Fruit fly (Drosophila melanogaster) whole organism, embryonic: ENCODE data around the gene Sf3b3.

ENCODE experiments used
- Adf1 ChIP-seq: fragments of 200-800 bp; sonication (Bioruptor generic); IDR thresholded peaks from 2 replicates; pipeline ENCODE4 v1.3.6; 2022; ENCODE audit warnings: missing biosample characterization, missing genetic modification characterization
- Atf3 ChIP-seq: fragments of 200-800 bp; sonication (Bioruptor generic); optimal IDR thresholded peaks from 3 replicates; lab custom pipeline; 2016; ENCODE audit warnings: missing biosample characterization, missing genetic modification characterization
- Bdp1 ChIP-seq: fragments of 200-800 bp; sonication (Bioruptor generic); optimal IDR thresholded peaks from 3 replicates; lab custom pipeline; 2016; ENCODE audit warnings: missing biosample characterization, missing genetic modification characterization
- Bteb2 ChIP-seq: fragments of 200-800 bp; sonication (Bioruptor generic); optimal IDR thresholded peaks from 2 replicates; lab custom pipeline; 2016; ENCODE audit warnings: missing biosample characterization, missing genetic modification characterization
- CG11456 ChIP-seq: fragments of 200-800 bp; sonication (Bioruptor generic); IDR thresholded peaks from 3 replicates; pipeline ENCODE4 v1.3.6; 2022; ENCODE audit warnings: missing biosample characterization, missing genetic modification characterization
- CG15479 ChIP-seq: fragments of 200-800 bp; sonication (Bioruptor generic); optimal IDR thresholded peaks from 3 replicates; lab custom pipeline; 2019; ENCODE audit warnings: missing biosample characterization, mild to moderate bottlenecking, missing genetic modification characterization, moderate library complexity
- CG17568 ChIP-seq: fragments of 200-800 bp; sonication (Bioruptor generic); optimal IDR thresholded peaks from 2 replicates; lab custom pipeline; 2018; ENCODE audit warnings: missing biosample characterization, mild to moderate bottlenecking, missing genetic modification characterization, moderate library complexity
- CG17829 ChIP-seq: fragments of 200-800 bp; optimal IDR thresholded peaks from 2 replicates; lab custom pipeline; 2019; ENCODE audit warnings: missing biosample characterization, mild to moderate bottlenecking, missing genetic modification characterization, moderate library complexity
- CG17912 ChIP-seq: fragments of 200-800 bp; sonication (Bioruptor generic); optimal IDR thresholded peaks from 2 replicates; lab custom pipeline; 2018; ENCODE audit warnings: missing biosample characterization, mild to moderate bottlenecking, missing genetic modification characterization
- CG18011 ChIP-seq: fragments of 200-800 bp; sonication (Bioruptor generic); optimal IDR thresholded peaks from 2 replicates; lab custom pipeline; 2017; ENCODE audit warnings: missing biosample characterization, missing genetic modification characterization, mild to moderate bottlenecking, moderate library complexity, missing genotype
- CG2120 ChIP-seq: fragments of 200-800 bp; sonication (Bioruptor generic); optimal IDR thresholded peaks from 3 replicates; lab custom pipeline; 2016; ENCODE audit warnings: missing biosample characterization, missing genetic modification characterization
- CG2889 ChIP-seq: fragments of 200-800 bp; sonication (Bioruptor generic); IDR thresholded peaks from 3 replicates; pipeline ENCODE4 v1.3.6; 2022; ENCODE audit warnings: missing biosample characterization, missing genetic modification characterization
- CG34376 ChIP-seq: fragments of 200-800 bp; sonication (Bioruptor generic); optimal IDR thresholded peaks from 2 replicates; lab custom pipeline; 2018; ENCODE audit warnings: missing biosample characterization, mild to moderate bottlenecking, missing genetic modification characterization
- CG4820 ChIP-seq: fragments of 200-800 bp; sonication (Bioruptor generic); optimal IDR thresholded peaks from 3 replicates; lab custom pipeline; 2016; ENCODE audit warnings: missing biosample characterization, missing genetic modification characterization
- CG6654 ChIP-seq: fragments of 200-800 bp; sonication (Bioruptor generic); optimal IDR thresholded peaks from 2 replicates; lab custom pipeline; 2017; ENCODE audit warnings: missing biosample characterization, mild to moderate bottlenecking, missing genetic modification characterization
- CG6813 ChIP-seq: fragments of 200-800 bp; sonication (Bioruptor generic); optimal IDR thresholded peaks from 2 replicates; lab custom pipeline; 2017; ENCODE audit warnings: missing biosample characterization, missing genetic modification characterization, mild to moderate bottlenecking, moderate library complexity, missing genetic modification reagents
- CG8944 ChIP-seq: fragments of 200-800 bp; sonication (Bioruptor generic); optimal IDR thresholded peaks from 3 replicates; lab custom pipeline; 2016; ENCODE audit warnings: missing biosample characterization, missing genetic modification characterization
- CTCF ChIP-seq: fragments of 200-800 bp; sonication (Bioruptor generic); optimal IDR thresholded peaks from 2 replicates; lab custom pipeline; 2017; ENCODE audit warnings: missing biosample characterization, mild to moderate bottlenecking, missing genetic modification characterization, moderate library complexity
- Chrac-16 ChIP-seq: fragments of 200-800 bp; sonication (Bioruptor generic); optimal IDR thresholded peaks from 3 replicates; lab custom pipeline; 2016; ENCODE audit warnings: missing biosample characterization, missing genetic modification characterization
- Dad ChIP-seq: fragments of 200-800 bp; sonication (Bioruptor generic); optimal IDR thresholded peaks from 3 replicates; lab custom pipeline; 2016; ENCODE audit warnings: missing biosample characterization, missing genetic modification characterization
- Dip3 ChIP-seq: fragments of 200-800 bp; sonication (Bioruptor generic); optimal IDR thresholded peaks from 3 replicates; lab custom pipeline; 2016; ENCODE audit warnings: missing biosample characterization, missing genetic modification characterization
- Drgx ChIP-seq: fragments of 200-800 bp; sonication (Bioruptor generic); IDR thresholded peaks from 2 replicates; pipeline ENCODE4 v1.3.6; 2022; ENCODE audit warnings: missing biosample characterization, missing genetic modification characterization
- Fer2 ChIP-seq: fragments of 200-800 bp; sonication (Bioruptor generic); optimal IDR thresholded peaks from 2 replicates; lab custom pipeline; 2018; ENCODE audit warnings: missing biosample characterization, mild to moderate bottlenecking, missing genetic modification characterization, moderate library complexity
- H15 ChIP-seq: fragments of 200-800 bp; sonication (Bioruptor generic); IDR thresholded peaks from 3 replicates; pipeline ENCODE4 v1.3.6; 2022; ENCODE audit warnings: missing biosample characterization, missing genetic modification characterization
- HHEX ChIP-seq: fragments of 200-800 bp; sonication (Bioruptor generic); optimal IDR thresholded peaks from 3 replicates; lab custom pipeline; 2017; ENCODE audit warnings: missing biosample characterization, mild to moderate bottlenecking, missing genetic modification characterization, missing genetic modification reagents
- HmgZ ChIP-seq: fragments of 200-800 bp; sonication (Bioruptor generic); optimal IDR thresholded peaks from 2 replicates; lab custom pipeline; 2018; ENCODE audit warnings: missing biosample characterization, mild to moderate bottlenecking, missing genetic modification characterization
- Hmr ChIP-seq: fragments of 200-800 bp; sonication (Bioruptor generic); optimal IDR thresholded peaks from 3 replicates; lab custom pipeline; 2017; ENCODE audit warnings: mild to moderate bottlenecking, missing biosample characterization, missing genetic modification reagents, missing genetic modification characterization
- Lpt ChIP-seq: fragments of >200 bp; optimal IDR thresholded peaks from 2 replicates; lab custom pipeline; 2018; ENCODE audit warnings: missing biosample characterization, missing genetic modification characterization
- Max ChIP-seq: fragments of 200-800 bp; sonication (Bioruptor generic); optimal IDR thresholded peaks from 2 replicates; lab custom pipeline; 2016; ENCODE audit warnings: missing biosample characterization, mild to moderate bottlenecking, missing genetic modification characterization
- Meics ChIP-seq: fragments of 200-800 bp; sonication (Bioruptor generic); optimal IDR thresholded peaks from 2 replicates; lab custom pipeline; 2017; ENCODE audit warnings: missing biosample characterization, mild to moderate bottlenecking, missing genetic modification characterization
- Mes4 ChIP-seq: fragments of 200-800 bp; sonication (Bioruptor generic); optimal IDR thresholded peaks from 2 replicates; lab custom pipeline; 2016; ENCODE audit warnings: missing biosample characterization, missing genetic modification characterization
- Nf-YB ChIP-seq: fragments of 200-800 bp; sonication (Bioruptor generic); optimal IDR thresholded peaks from 3 replicates; lab custom pipeline; 2019; ENCODE audit warnings: missing biosample characterization, mild to moderate bottlenecking, missing genetic modification characterization, moderate library complexity
- Rx ChIP-seq: fragments of 200-800 bp; sonication (Bioruptor generic); IDR thresholded peaks from 2 replicates; pipeline ENCODE4 v1.3.6; 2022; ENCODE audit warnings: missing biosample characterization, missing genetic modification characterization
- Usf ChIP-seq: fragments of 200-800 bp; sonication (Bioruptor generic); optimal IDR thresholded peaks from 2 replicates; lab custom pipeline; 2017; ENCODE audit warnings: missing genotype, missing biosample characterization, missing genetic modification characterization
- ac ChIP-seq: fragments of 200-800 bp; sonication (Bioruptor generic); optimal IDR thresholded peaks from 3 replicates; lab custom pipeline; 2017; ENCODE audit warnings: missing biosample characterization, mild to moderate bottlenecking, missing genetic modification characterization
- ash1 ChIP-seq: fragments of 200-800 bp; sonication (Bioruptor generic); optimal IDR thresholded peaks from 2 replicates; lab custom pipeline; 2018; ENCODE audit warnings: missing biosample characterization, mild to moderate bottlenecking, missing genetic modification characterization
- cad ChIP-seq: fragments of >200 bp; optimal IDR thresholded peaks from 2 replicates; lab custom pipeline; 2017; ENCODE audit warnings: missing biosample characterization, missing genetic modification characterization
- crc ChIP-seq: fragments of 200-800 bp; sonication (Bioruptor generic); optimal IDR thresholded peaks from 2 replicates; lab custom pipeline; 2016; ENCODE audit warnings: missing biosample characterization, missing genetic modification characterization
- croc ChIP-seq: fragments of 200-800 bp; sonication (Bioruptor generic); conservative IDR thresholded peaks from 3 replicates; pipeline ENCODE4 v1.3.6; 2022; ENCODE audit warnings: missing biosample characterization, missing genetic modification characterization
- cwo ChIP-seq: fragments of 200-800 bp; sonication (Bioruptor generic); optimal IDR thresholded peaks from 3 replicates; lab custom pipeline; 2017; ENCODE audit warnings: missing biosample characterization, missing genetic modification characterization, mild to moderate bottlenecking, moderate library complexity, missing genetic modification reagents
- ham ChIP-seq: fragments of 200-800 bp; sonication (Bioruptor generic); IDR thresholded peaks from 2 replicates; pipeline ENCODE4 v1.3.6; 2022; ENCODE audit warnings: missing biosample characterization, missing genetic modification characterization
- kni ChIP-seq: fragments of 200-800 bp; sonication (Bioruptor generic); optimal IDR thresholded peaks from 3 replicates; lab custom pipeline; 2017; ENCODE audit warnings: mild to moderate bottlenecking, missing biosample characterization, missing genetic modification reagents, missing genetic modification characterization
- knrl ChIP-seq: fragments of 200-800 bp; sonication (Bioruptor generic); IDR thresholded peaks from 3 replicates; pipeline ENCODE4 v1.3.6; 2022; ENCODE audit warnings: missing biosample characterization, missing genetic modification characterization; ENCODE audit not compliant: partially characterized antibody
- pb ChIP-seq: fragments of 200-800 bp; sonication (Bioruptor generic); optimal IDR thresholded peaks from 3 replicates; lab custom pipeline; 2016; ENCODE audit warnings: missing biosample characterization, missing genetic modification characterization
- pho ChIP-seq: fragments of 200-800 bp; sonication (Bioruptor generic); optimal IDR thresholded peaks from 2 replicates; lab custom pipeline; 2016; ENCODE audit warnings: missing biosample characterization, missing genetic modification characterization
- phol ChIP-seq: fragments of 200-800 bp; sonication (Bioruptor generic); optimal IDR thresholded peaks from 3 replicates; lab custom pipeline; 2018; ENCODE audit warnings: missing biosample characterization, mild to moderate bottlenecking, missing genetic modification characterization, moderate library complexity
- sim ChIP-seq: fragments of 200-800 bp; sonication (Bioruptor generic); IDR thresholded peaks from 2 replicates; pipeline ENCODE4 v1.3.6; 2022; ENCODE audit warnings: missing biosample characterization, missing genetic modification characterization
- slou ChIP-seq: fragments of 200-800 bp; sonication (Bioruptor generic); optimal IDR thresholded peaks from 3 replicates; lab custom pipeline; 2016; ENCODE audit warnings: missing biosample characterization, missing genetic modification characterization
- ssp ChIP-seq: fragments of 200-800 bp; sonication (Bioruptor generic); IDR thresholded peaks from 2 replicates; pipeline ENCODE4 v1.3.6; 2022; ENCODE audit warnings: missing biosample characterization, missing genetic modification characterization
- tap ChIP-seq: fragments of 200-800 bp; optimal IDR thresholded peaks from 3 replicates; lab custom pipeline; 2019; ENCODE audit warnings: missing biosample characterization, mild to moderate bottlenecking, missing genetic modification characterization, moderate library complexity
- tna ChIP-seq: fragments of 200-800 bp; sonication (Bioruptor generic); IDR thresholded peaks from 2 replicates; pipeline ENCODE4 v1.3.6; 2022; ENCODE audit warnings: missing biosample characterization, missing genetic modification characterization; ENCODE audit not compliant: partially characterized antibody
- zfh2 ChIP-seq: fragments of 200-800 bp; sonication (Bioruptor generic); optimal IDR thresholded peaks from 2 replicates; lab custom pipeline; 2016; ENCODE audit warnings: missing biosample characterization, missing genetic modification characterization

Sf3b3 gene

dm6 chr3L:804557-805260, 28.5 kb downstream of the Sf3b3 start (continued):
- TF ChIP-seq CG4820 (no peak), slou (GFP tag; lab: Kevin White, UChicago) (no peak), CG8944 (GFP tag; lab: Kevin White, UChicago) (no peak), Fer2 (tag; lab: Kevin White, UChicago) (no peak), CG6654 (GFP tag; lab: Kevin White, UChicago) (no peak), Meics (GFP tag; lab: Kevin White, UChicago) (no peak), tap (tag; lab: Kevin White, UChicago) (peak; percentile 19), CG18011 (GFP tag; lab: Kevin White, UChicago) (no peak), CG2889 (GFP tag; lab: Robert Waterston, UW) (no peak), Dip3 (GFP tag; lab: Kevin White, UChicago) (no peak), Lpt (GFP tag; lab: Kevin White, UChicago) (no peak), CG15479 (GFP tag; lab: Kevin White, UChicago) (no peak), CG17912 (GFP tag; lab: Kevin White, UChicago) (no peak), CG2120 (GFP tag; lab: Kevin White, UChicago) (no peak), HmgZ (tag; lab: Kevin White, UChicago) (no peak), kni (GFP tag; lab: Kevin White, UChicago) (no peak), CTCF (GFP tag; lab: Kevin White, UChicago) (no peak), tna (no peak), crc (GFP tag; lab: Kevin White, UChicago) (no peak), Adf1 (GFP tag; lab: Robert Waterston, UW) (no peak), croc (GFP tag; lab: Robert Waterston, UW) (no peak), Bdp1 (GFP tag; lab: Kevin White, UChicago) (no peak), H15 (GFP tag; lab: Robert Waterston, UW) (no peak), Dad (GFP tag; lab: Kevin White, UChicago) (no peak), CG34376 (no peak), Usf (GFP tag; lab: Kevin White, UChicago) (no peak), CG6813 (GFP tag; lab: Kevin White, UChicago) (no peak), Max (GFP tag; lab: Kevin White, UChicago) (peak; percentile 6), HHEX (GFP tag; lab: Kevin White, UChicago) (no peak), Atf3 (GFP tag; lab: Kevin White, UChicago) (no peak), CG17829 (peak; percentile 42), cwo (GFP tag; lab: Kevin White, UChicago) (peak; percentile 5), phol (peak; percentile 42), Bteb2 (GFP tag; lab: Kevin White, UChicago) (no peak), Nf-YB (no peak), Rx (GFP tag; lab: Robert Waterston, UW) (no peak), ham (no peak), Mes4 (GFP tag; lab: Kevin White, UChicago) (no peak), Hmr (peak; percentile 11), pb (GFP tag; lab: Kevin White, UChicago) (no peak), zfh2 (GFP tag; lab: Kevin White, UChicago) (no peak), pho (no peak), Drgx (GFP tag; lab: Robert Waterston, UW) (no peak; the same call in 1 of the 2 replicates), Chrac-16 (GFP tag; lab: Kevin White, UChicago) (no peak), knrl (no peak), ash1 (GFP tag; lab: Kevin White, UChicago) (no peak), CG11456 (GFP tag; lab: Robert Waterston, UW) (no peak), CG17568 (no peak), ssp (0 out of 2 replicates have a peak, but pooled peaks have one; percentile 9), cad (GFP tag; lab: Kevin White, UChicago) (no peak), ac (no peak), sim (GFP tag; lab: Robert Waterston, UW) (no peak)
